Worm (Caenorhabditis elegans) whole organism, young adult: ENCODE data around the gene R09H10.7.

Experiments
- B0019.2 ChIP-seq: fragments of 200-800 bp; sonication (Bioruptor generic); conservative IDR thresholded peaks from 2 replicates; pipeline ENCODE4 v1.3.6; 2022; ENCODE audit warnings: missing genetic modification reagents, missing genetic modification characterization, missing compliant biosample characterization
- C06A6.2 ChIP-seq: fragments of 200-800 bp; sonication (Bioruptor generic); conservative IDR thresholded peaks from 2 replicates; pipeline ENCODE4 v1.3.6; 2022; ENCODE audit warnings: missing genetic modification characterization, missing compliant biosample characterization
- C17E4.6 ChIP-seq: fragments of 200-800 bp; sonication (Bioruptor generic); IDR thresholded peaks from 2 replicates; pipeline ENCODE4 v1.3.6; 2022; ENCODE audit warnings: missing genetic modification reagents, missing genetic modification characterization, missing compliant biosample characterization
- F10E7.11 ChIP-seq: sonication (generic microtip); optimal IDR thresholded peaks from 2 replicates; lab custom pipeline; 2017; ENCODE audit warnings: mild to moderate bottlenecking, missing genetic modification characterization, moderate library complexity, missing compliant biosample characterization
- F22D6.2 ChIP-seq: sonication (generic microtip); optimal IDR thresholded peaks from 2 replicates; lab custom pipeline; 2016; ENCODE audit warnings: mild to moderate bottlenecking, missing genetic modification characterization, missing compliant biosample characterization
- F37B4.10 ChIP-seq: fragments of 200-800 bp; sonication (Bioruptor generic); IDR thresholded peaks from 2 replicates; pipeline ENCODE4 v1.3.6; 2022; ENCODE audit warnings: missing genetic modification characterization, missing compliant biosample characterization
- F49E8.2 ChIP-seq: sonication (generic microtip); optimal IDR thresholded peaks from 3 replicates; lab custom pipeline; 2017; ENCODE audit warnings: missing genetic modification characterization, mild to moderate bottlenecking, missing compliant biosample characterization, antibody characterized with exemption, moderate library complexity; ENCODE audit not compliant: insufficient read depth
- F55B11.4 ChIP-seq: sonication (generic microtip); optimal IDR thresholded peaks from 2 replicates; lab custom pipeline; 2016; ENCODE audit warnings: missing compliant biosample characterization, missing genetic modification characterization, borderline replicate concordance; ENCODE audit not compliant: insufficient read depth
- F57C9.4 ChIP-seq: sonication (generic microtip); optimal IDR thresholded peaks from 2 replicates; lab custom pipeline; 2017; ENCODE audit warnings: mild to moderate bottlenecking, missing genetic modification characterization, missing compliant biosample characterization
- K11D2.4 ChIP-seq: fragments of 200-800 bp; sonication (Bioruptor generic); IDR thresholded peaks from 2 replicates; pipeline ENCODE4 v1.3.6; 2022; ENCODE audit warnings: missing genetic modification reagents, missing genetic modification characterization, missing compliant biosample characterization
- ZK185.1 ChIP-seq: sonication (generic microtip); optimal IDR thresholded peaks from 2 replicates; lab custom pipeline; 2016; ENCODE audit warnings: mild to moderate bottlenecking, missing genetic modification characterization, missing compliant biosample characterization; ENCODE audit not compliant: poor library complexity, severe bottlenecking
- ama-1 ChIP-seq, 3 experiments: fragments of 150-350 bp in 1 of 3; sonication (generic microtip) in 2 of 3; optimal IDR thresholded peaks; 2 replicates each; lab custom pipeline; 2014 to 2018; ENCODE audit warnings: missing biosample characterization in 2 of 3, missing genetic modification characterization in 2 of 3, missing genetic modification reagents in 2 of 3
- attf-6 ChIP-seq: fragments of 200-800 bp; sonication (Bioruptor generic); IDR thresholded peaks from 2 replicates; pipeline ENCODE4 v1.3.6; 2022; ENCODE audit warnings: missing genetic modification reagents, missing genetic modification characterization, missing compliant biosample characterization
- cebp-2 ChIP-seq: fragments of 200-800 bp; sonication (Bioruptor generic); IDR thresholded peaks from 2 replicates; pipeline ENCODE4 v1.3.6; 2022; ENCODE audit warnings: missing genetic modification characterization, missing compliant biosample characterization
- chd-7 ChIP-seq: sonication (generic microtip); optimal IDR thresholded peaks from 2 replicates; lab custom pipeline; 2016; ENCODE audit warnings: mild to moderate bottlenecking, missing genetic modification characterization, moderate library complexity, missing compliant biosample characterization
- die-1 ChIP-seq: sonication (generic microtip); optimal IDR thresholded peaks from 2 replicates; lab custom pipeline; 2016; ENCODE audit warnings: missing genotype, mild to moderate bottlenecking, missing genetic modification characterization, missing compliant biosample characterization
- egl-18 ChIP-seq: fragments of 200-800 bp; sonication (Bioruptor generic); IDR thresholded peaks from 2 replicates; pipeline ENCODE4 v1.3.6; 2022; ENCODE audit warnings: missing genetic modification reagents, missing genetic modification characterization, missing compliant biosample characterization
- egrh-3 ChIP-seq: fragments of 200-800 bp; sonication (Bioruptor generic); IDR thresholded peaks from 2 replicates; pipeline ENCODE4 v1.3.6; 2022; ENCODE audit warnings: missing genetic modification reagents, missing genetic modification characterization, missing compliant biosample characterization
- hlh-12 ChIP-seq: sonication (generic microtip); optimal IDR thresholded peaks from 2 replicates; lab custom pipeline; 2016; ENCODE audit warnings: missing genetic modification characterization, missing compliant biosample characterization
- let-526 ChIP-seq: fragments of 200-800 bp; sonication (Bioruptor generic); IDR thresholded peaks from 2 replicates; pipeline ENCODE4 v1.3.6; 2022; ENCODE audit warnings: missing genetic modification reagents, missing genetic modification characterization, missing compliant biosample characterization
- lin-40 ChIP-seq: sonication (generic microtip); optimal IDR thresholded peaks from 2 replicates; lab custom pipeline; 2016; ENCODE audit warnings: missing genetic modification characterization, mild to moderate bottlenecking, missing compliant biosample characterization, missing genotype, missing genetic modification reagents
- lin-54 ChIP-seq: fragments of 200-800 bp; sonication (Bioruptor generic); optimal IDR thresholded peaks from 2 replicates; lab custom pipeline; 2018; ENCODE audit warnings: mild to moderate bottlenecking, missing genetic modification characterization, missing compliant biosample characterization
- lsl-1 ChIP-seq: fragments of 200-800 bp; sonication (Bioruptor generic); optimal IDR thresholded peaks from 2 replicates; lab custom pipeline; 2018; ENCODE audit warnings: mild to moderate bottlenecking, missing genetic modification characterization, moderate library complexity, missing compliant biosample characterization
- madf-10 ChIP-seq: sonication (generic microtip); optimal IDR thresholded peaks from 2 replicates; lab custom pipeline; 2016; ENCODE audit warnings: mild to moderate bottlenecking, missing genetic modification characterization, missing compliant biosample characterization
- mcd-1 ChIP-seq: fragments of 200-800 bp; sonication (Bioruptor generic); IDR thresholded peaks from 2 replicates; pipeline ENCODE4 v1.3.6; 2022; ENCODE audit warnings: missing genetic modification reagents, missing genetic modification characterization, missing compliant biosample characterization
- nhr-27 ChIP-seq: fragments of 200-800 bp; sonication (Bioruptor generic); optimal IDR thresholded peaks from 2 replicates; lab custom pipeline; 2018; ENCODE audit warnings: mild to moderate bottlenecking, missing genetic modification characterization, moderate library complexity, missing compliant biosample characterization
- nhr-90 ChIP-seq: sonication (generic microtip); optimal IDR thresholded peaks from 2 replicates; lab custom pipeline; 2016; ENCODE audit warnings: missing genotype, mild to moderate bottlenecking, missing genetic modification characterization, missing compliant biosample characterization
- pbrm-1 ChIP-seq: fragments of 200-800 bp; sonication (Bioruptor generic); IDR thresholded peaks from 2 replicates; pipeline ENCODE4 v1.3.6; 2022; ENCODE audit warnings: missing genetic modification reagents, missing genetic modification characterization, missing compliant biosample characterization
- pha-4 ChIP-seq: fragments of 150-350 bp; sonication (generic microtip); optimal IDR thresholded peaks from 2 replicates; lab custom pipeline; 2014; ENCODE audit warnings: missing biosample characterization, missing genetic modification reagents, missing genetic modification characterization
- rcor-1 ChIP-seq: fragments of 200-800 bp; sonication (Bioruptor generic); IDR thresholded peaks from 2 replicates; pipeline ENCODE4 v1.3.6; 2022; ENCODE audit warnings: missing genetic modification reagents, missing genetic modification characterization, missing compliant biosample characterization
- rec-8 ChIP-seq, 2 experiments: sonication (generic microtip); optimal IDR thresholded peaks; 2 replicates each; lab custom pipeline; 2016; ENCODE audit warnings: mild to moderate bottlenecking in 2 of 2, missing genetic modification characterization in 2 of 2, missing genetic modification reagents in 2 of 2, missing genotype in 2 of 2, missing biosample characterization in 1 of 2, missing compliant biosample characterization in 1 of 2, moderate library complexity in 1 of 2
- repo-1 ChIP-seq: sonication (generic microtip); optimal IDR thresholded peaks from 2 replicates; lab custom pipeline; 2017; ENCODE audit warnings: mild to moderate bottlenecking, missing genetic modification characterization, missing compliant biosample characterization
- sea-2 ChIP-seq: fragments of 200-800 bp; sonication (Bioruptor generic); IDR thresholded peaks from 2 replicates; pipeline ENCODE4 v1.3.6; 2022; ENCODE audit warnings: missing genetic modification characterization, missing compliant biosample characterization
- snpc-1.1 ChIP-seq: sonication (generic microtip); optimal IDR thresholded peaks from 2 replicates; lab custom pipeline; 2017; ENCODE audit warnings: missing genetic modification characterization, mild to moderate bottlenecking, missing compliant biosample characterization, antibody characterized with exemption, moderate library complexity, missing genotype, missing genetic modification reagents; ENCODE audit not compliant: insufficient read depth
- somi-1 ChIP-seq: fragments of 200-800 bp; sonication (Bioruptor generic); optimal IDR thresholded peaks from 2 replicates; lab custom pipeline; 2018; ENCODE audit warnings: mild to moderate bottlenecking, missing genetic modification characterization, missing compliant biosample characterization
- unc-62 ChIP-seq: fragments of 150-350 bp; optimal IDR thresholded peaks from 2 replicates; lab custom pipeline; 2014; ENCODE audit warnings: missing biosample characterization, missing genetic modification reagents, missing genetic modification characterization
- zfh-2 ChIP-seq: fragments of 200-800 bp; sonication (Bioruptor generic); conservative IDR thresholded peaks from 2 replicates; pipeline ENCODE4 v1.3.6; 2022; ENCODE audit warnings: missing genetic modification reagents, missing genetic modification characterization, missing compliant biosample characterization
- zim-3 ChIP-seq: sonication (generic microtip); optimal IDR thresholded peaks from 2 replicates; lab custom pipeline; 2017; ENCODE audit warnings: mild to moderate bottlenecking, missing genetic modification characterization, moderate library complexity, missing compliant biosample characterization
- ztf-18 ChIP-seq: sonication (generic microtip); optimal IDR thresholded peaks from 2 replicates; lab custom pipeline; 2016; ENCODE audit warnings: missing genotype, mild to moderate bottlenecking, missing genetic modification characterization, missing compliant biosample characterization
- ztf-3 ChIP-seq: fragments of 200-800 bp; sonication (Bioruptor generic); optimal IDR thresholded peaks from 2 replicates; lab custom pipeline; 2018; ENCODE audit warnings: mild to moderate bottlenecking, missing genetic modification characterization, missing compliant biosample characterization

The R09H10.7 gene

ce11 chrIV:10593570-10593969 lies 27.3 kb upstream of the R09H10.7 start, which contains the start of gene C43F9.7:
Gene C43F9.7, minus strand, starts transcription at chrIV:10593670.
- TF ChIP-seq egrh-3 (GFP tag; lab: Robert Waterston, UW) = no peak
- no peak for TF ChIP-seq rec-8 (tag; optimal IDR thresholded peaks at IDR 0.05; lab: Kevin White, UChicago)
- TF ChIP-seq pbrm-1 (GFP tag; lab: Robert Waterston, UW) = no peak
- no peak for TF ChIP-seq lin-40
- TF ChIP-seq F57C9.4 (tag; lab: Kevin White, UChicago) = no peak
- no peak for TF ChIP-seq ztf-18 (tag; lab: Kevin White, UChicago)
- TF ChIP-seq somi-1 (GFP tag; lab: Kevin White, UChicago) = no peak
- TF ChIP-seq cebp-2 (GFP tag; lab: Robert Waterston, UW) = no peak
- no peak for TF ChIP-seq zfh-2 (GFP tag; lab: Robert Waterston, UW)
- no peak for TF ChIP-seq nhr-90 (tag; lab: Kevin White, UChicago)

- TF ChIP-seq lsl-1 (GFP tag; lab: Kevin White, UChicago) (no peak), sea-2 (GFP tag; lab: Robert Waterston, UW) (no peak), unc-62 (GFP tag; lab: Kevin White, UChicago) (no peak), madf-10 (tag; lab: Kevin White, UChicago) (no peak), chd-7 (tag; lab: Kevin White, UChicago) (no peak), attf-6 (GFP tag; lab: Robert Waterston, UW) (no peak), pha-4 (tag; lab: Kevin White, UChicago) (no peak), F37B4.10 (GFP tag; lab: Robert Waterston, UW) (no peak), egl-18 (GFP tag; lab: Robert Waterston, UW) (no peak), hlh-12 (tag; lab: Kevin White, UChicago) (no peak), F22D6.2 (tag; lab: Kevin White, UChicago) (no peak), ztf-3 (no peak), ZK185.1 (tag; lab: Kevin White, UChicago) (no peak), F55B11.4 (tag; lab: Kevin White, UChicago) (no peak), K11D2.4 (GFP tag; lab: Robert Waterston, UW) (no peak), zim-3 (tag; lab: Kevin White, UChicago) (no peak), C06A6.2 (GFP tag; lab: Robert Waterston, UW) (no peak), zfh-2 (GFP tag; lab: Robert Waterston, UW) (no peak)
Measured at ce11 chrIV:10596505-10596904, 24.4 kb upstream of the R09H10.7 start, which contains the start of gene C43F9.11. Gene C43F9.11, plus strand, starts transcription at chrIV:10596805.

ce11 chrIV:10599983-10600382 lies 20.9 kb upstream of the R09H10.7 start, which contains the start of gene R09H10.1:
Gene R09H10.1, plus strand, starts transcription at chrIV:10600283.
- TF ChIP-seq F49E8.2 (tag; lab: Kevin White, UChicago) (no peak), rcor-1 (GFP tag; lab: Robert Waterston, UW) (no peak), B0019.2 (no peak), lin-54 (no peak), let-526 (GFP tag; lab: Robert Waterston, UW) (no peak), mcd-1 (GFP tag; lab: Robert Waterston, UW) (no peak), repo-1 (tag; lab: Kevin White, UChicago) (no peak), rec-8 (tag; optimal IDR thresholded peaks at IDR 0.05; lab: Kevin White, UChicago) (no peak), snpc-1.1 (tag; lab: Kevin White, UChicago) (no peak), somi-1 (GFP tag; lab: Kevin White, UChicago) (no peak), nhr-27 (tag; lab: Kevin White, UChicago) (no peak), die-1 (tag; lab: Kevin White, UChicago) (no peak), lsl-1 (GFP tag; lab: Kevin White, UChicago) (no peak), F55B11.4 (tag; lab: Kevin White, UChicago) (no peak), ama-1 (optimal IDR thresholded peaks at IDR 0.05; lab: Kevin White, UChicago) (no peak), ama-1 (GFP tag; optimal IDR thresholded peaks at IDR 0.05; lab: Kevin White, UChicago) (no peak), F10E7.11 (tag; lab: Kevin White, UChicago) (no peak), C17E4.6 (GFP tag; lab: Robert Waterston, UW) (no peak), F37B4.10 (GFP tag; lab: Robert Waterston, UW) (no peak)
